Worm (Caenorhabditis elegans) whole organism, L1 larva: ENCODE measurements around the gene lap-2.

Source experiments
- C04F5.9 ChIP-seq: sonication (generic microtip); optimal IDR thresholded peaks from 2 replicates; lab custom pipeline; 2016; ENCODE audit warnings: missing genetic modification characterization, missing compliant biosample characterization
- C34B4.2 ChIP-seq: sonication (generic microtip); optimal IDR thresholded peaks from 2 replicates; lab custom pipeline; 2017; ENCODE audit warnings: mild to moderate bottlenecking, missing genetic modification characterization, missing compliant biosample characterization
- F16B12.6 ChIP-seq: fragments of 150-350 bp; optimal IDR thresholded peaks from 2 replicates; lab custom pipeline; 2014; ENCODE audit warnings: missing biosample characterization, missing genetic modification characterization
- Y116A8C.19 ChIP-seq: sonication (generic microtip); optimal IDR thresholded peaks from 2 replicates; lab custom pipeline; 2016; ENCODE audit warnings: missing compliant biosample characterization, missing genetic modification characterization, borderline replicate concordance
- alr-1 ChIP-seq: fragments of 200-800 bp; sonication (Bioruptor generic); optimal IDR thresholded peaks from 2 replicates; lab custom pipeline; 2018; ENCODE audit warnings: borderline replicate concordance, mild to moderate bottlenecking, missing genetic modification characterization, missing compliant biosample characterization
- ceh-63 ChIP-seq: fragments of 200-800 bp; sonication (Bioruptor generic); optimal IDR thresholded peaks from 2 replicates; lab custom pipeline; 2018; ENCODE audit warnings: mild to moderate bottlenecking, missing genetic modification characterization, missing compliant biosample characterization
- ceh-8 ChIP-seq: fragments of 200-800 bp; sonication (Bioruptor generic); optimal IDR thresholded peaks from 2 replicates; lab custom pipeline; 2018; ENCODE audit warnings: mild to moderate bottlenecking, missing genetic modification characterization, moderate library complexity, missing compliant biosample characterization
- ceh-88 ChIP-seq: fragments of 200-800 bp; sonication (Bioruptor generic); IDR thresholded peaks from 2 replicates; pipeline ENCODE4 v1.3.6; 2022; ENCODE audit warnings: missing genetic modification characterization, missing compliant biosample characterization
- ces-1 ChIP-seq: fragments of 150-350 bp; optimal IDR thresholded peaks from 2 replicates; lab custom pipeline; 2014; ENCODE audit warnings: missing biosample characterization, missing genetic modification reagents, missing genetic modification characterization
- dsc-1 ChIP-seq: sonication (generic microtip); optimal IDR thresholded peaks from 2 replicates; lab custom pipeline; 2016; ENCODE audit warnings: mild to moderate bottlenecking, missing genetic modification characterization, missing compliant biosample characterization
- elt-3 ChIP-seq, 6 experiments: fragments of 150-350 bp in 1 of 6; sonication (generic microtip); optimal IDR thresholded peaks; 2 replicates each; lab custom pipeline; 2017 to 2018; ENCODE audit warnings: missing biosample characterization in 6 of 6, missing genetic modification characterization in 6 of 6, inconsistent platforms in 1 of 6
- fkh-10 ChIP-seq: sonication (generic microtip); optimal IDR thresholded peaks from 2 replicates; lab custom pipeline; 2017; ENCODE audit warnings: missing biosample characterization, missing genetic modification reagents, missing genetic modification characterization
- fkh-4 ChIP-seq: sonication (generic microtip); optimal IDR thresholded peaks from 2 replicates; lab custom pipeline; 2016; ENCODE audit warnings: missing compliant biosample characterization, missing genetic modification characterization, borderline replicate concordance
- fos-1 ChIP-seq: fragments of 150-350 bp; optimal IDR thresholded peaks from 2 replicates; lab custom pipeline; 2014; ENCODE audit warnings: missing biosample characterization, missing genetic modification characterization
- hlh-4 ChIP-seq: sonication (generic microtip); optimal IDR thresholded peaks from 2 replicates; lab custom pipeline; 2016; ENCODE audit warnings: mild to moderate bottlenecking, missing genetic modification characterization, missing compliant biosample characterization
- hpl-2 ChIP-seq: fragments of 150-350 bp; optimal IDR thresholded peaks from 2 replicates; lab custom pipeline; 2014; ENCODE audit warnings: missing biosample characterization, missing genetic modification reagents, missing genetic modification characterization
- lin-13 ChIP-seq: fragments of 150-350 bp; optimal IDR thresholded peaks from 2 replicates; lab custom pipeline; 2014; ENCODE audit warnings: missing biosample characterization, missing genetic modification reagents, missing genetic modification characterization
- lin-14 ChIP-seq: fragments of 200-800 bp; sonication (Bioruptor generic); optimal IDR thresholded peaks from 2 replicates; lab custom pipeline; 2018; ENCODE audit warnings: mild to moderate bottlenecking, missing genetic modification characterization, moderate library complexity, missing compliant biosample characterization
- lin-35 ChIP-seq, 2 experiments: fragments of 150-350 bp; optimal IDR thresholded peaks; 2 replicates each; lab custom pipeline; 2014; ENCODE audit warnings: missing biosample characterization in 2 of 2, missing genetic modification characterization in 2 of 2, missing genetic modification reagents in 2 of 2
- lin-39 ChIP-seq: fragments of 150-350 bp; optimal IDR thresholded peaks from 2 replicates; lab custom pipeline; 2014; ENCODE audit warnings: missing biosample characterization, missing genetic modification reagents, missing genetic modification characterization
- mab-9 ChIP-seq: fragments of 200-800 bp; sonication (Bioruptor generic); IDR thresholded peaks from 2 replicates; pipeline ENCODE4 v1.3.6; 2022; ENCODE audit warnings: missing genetic modification reagents, missing genetic modification characterization, missing compliant biosample characterization
- mdl-1 ChIP-seq, 2 experiments: fragments of 150-350 bp; optimal IDR thresholded peaks; 2 replicates each; lab custom pipeline; 2014 to 2017; ENCODE audit warnings: missing biosample characterization in 2 of 2, missing genetic modification characterization in 2 of 2, inconsistent platforms in 1 of 2
- mef-2 ChIP-seq: fragments of 150-350 bp; optimal IDR thresholded peaks from 2 replicates; lab custom pipeline; 2014; ENCODE audit warnings: missing biosample characterization, missing genetic modification characterization
- mep-1 ChIP-seq: fragments of 150-350 bp; optimal IDR thresholded peaks from 2 replicates; lab custom pipeline; 2014; ENCODE audit warnings: missing biosample characterization, missing genetic modification characterization
- nhr-11 ChIP-seq: fragments of 150-350 bp; optimal IDR thresholded peaks from 2 replicates; lab custom pipeline; 2014; ENCODE audit warnings: missing biosample characterization, missing genetic modification characterization
- nhr-19 ChIP-seq: fragments of 200-800 bp; sonication (Bioruptor generic); conservative IDR thresholded peaks from 2 replicates; pipeline ENCODE4 v1.3.6; 2022; ENCODE audit warnings: missing genetic modification characterization, missing compliant biosample characterization
- nhr-28 ChIP-seq: fragments of 150-350 bp; optimal IDR thresholded peaks from 2 replicates; lab custom pipeline; 2014; ENCODE audit warnings: missing biosample characterization, missing genetic modification characterization
- nhr-47 ChIP-seq: sonication (generic microtip); optimal IDR thresholded peaks from 2 replicates; lab custom pipeline; 2016; ENCODE audit warnings: mild to moderate bottlenecking, missing genetic modification characterization, moderate library complexity, missing compliant biosample characterization
- nhr-76 ChIP-seq: sonication (generic microtip); optimal IDR thresholded peaks from 2 replicates; lab custom pipeline; 2017; ENCODE audit warnings: missing biosample characterization, missing genetic modification characterization
- nhr-85 ChIP-seq: sonication (generic microtip); peaks from one replicate; lab custom pipeline; 2016; ENCODE audit warnings: missing genetic modification characterization, inconsistent platforms, missing compliant biosample characterization
- nhr-90 ChIP-seq: sonication (generic microtip); optimal IDR thresholded peaks from 2 replicates; lab custom pipeline; 2016; ENCODE audit warnings: mild to moderate bottlenecking, missing genetic modification characterization, missing compliant biosample characterization; ENCODE audit not compliant: poor library complexity
- pag-3 ChIP-seq: sonication (generic microtip); optimal IDR thresholded peaks from 2 replicates; lab custom pipeline; 2017; ENCODE audit warnings: missing genetic modification characterization, mild to moderate bottlenecking, missing compliant biosample characterization, antibody characterized with exemption, borderline replicate concordance; ENCODE audit not compliant: insufficient read depth
- pax-3 ChIP-seq: fragments of 200-800 bp; sonication (Bioruptor generic); optimal IDR thresholded peaks from 2 replicates; lab custom pipeline; 2018; ENCODE audit warnings: mild to moderate bottlenecking, missing genetic modification characterization, moderate library complexity, missing compliant biosample characterization
- pqm-1 ChIP-seq: sonication (generic microtip); optimal IDR thresholded peaks from 3 replicates; lab custom pipeline; 2017; ENCODE audit warnings: missing biosample characterization, missing genetic modification characterization
- snpc-4 ChIP-seq: fragments of 150-350 bp; optimal IDR thresholded peaks from 2 replicates; lab custom pipeline; 2014; ENCODE audit warnings: missing biosample characterization, missing genetic modification characterization
- snu-23 ChIP-seq: sonication (generic microtip); optimal IDR thresholded peaks from 2 replicates; lab custom pipeline; 2016; ENCODE audit warnings: missing genetic modification characterization, missing compliant biosample characterization
- sox-4 ChIP-seq: sonication (generic microtip); optimal IDR thresholded peaks from 2 replicates; lab custom pipeline; 2016; ENCODE audit warnings: missing genetic modification characterization, missing compliant biosample characterization
- sptf-1 ChIP-seq: fragments of 150-350 bp; optimal IDR thresholded peaks from 2 replicates; lab custom pipeline; 2014; ENCODE audit warnings: missing biosample characterization, missing genetic modification characterization
- tbx-2 ChIP-seq: sonication (generic microtip); optimal IDR thresholded peaks from 2 replicates; lab custom pipeline; 2016; ENCODE audit warnings: missing genetic modification characterization, missing compliant biosample characterization
- tlp-1 ChIP-seq: fragments of 150-350 bp; optimal IDR thresholded peaks from 2 replicates; lab custom pipeline; 2014; ENCODE audit warnings: missing biosample characterization, missing genetic modification characterization
- unc-130 ChIP-seq: fragments of 150-350 bp; optimal IDR thresholded peaks from 2 replicates; lab custom pipeline; 2017; ENCODE audit warnings: missing biosample characterization, missing genetic modification characterization, inconsistent platforms
- unc-30 ChIP-seq: sonication (generic microtip); optimal IDR thresholded peaks from 2 replicates; lab custom pipeline; 2017; ENCODE audit warnings: missing biosample characterization, missing genetic modification characterization
- unc-86 ChIP-seq: sonication (generic microtip); optimal IDR thresholded peaks from 2 replicates; lab custom pipeline; 2016; ENCODE audit warnings: missing genetic modification characterization, missing compliant biosample characterization
- vab-15 ChIP-seq: sonication (generic microtip); optimal IDR thresholded peaks from 2 replicates; lab custom pipeline; 2017; ENCODE audit warnings: missing genotype, mild to moderate bottlenecking, missing genetic modification characterization, missing compliant biosample characterization
- xbp-1 ChIP-seq: sonication (generic microtip); optimal IDR thresholded peaks from 2 replicates; lab custom pipeline; 2016; ENCODE audit warnings: missing genetic modification characterization, missing compliant biosample characterization
- zip-4 ChIP-seq: fragments of 200-800 bp; sonication (Bioruptor generic); optimal IDR thresholded peaks from 2 replicates; lab custom pipeline; 2018; ENCODE audit warnings: mild to moderate bottlenecking, missing genetic modification characterization, moderate library complexity, missing compliant biosample characterization
- ztf-11 ChIP-seq, 2 experiments: sonication (generic microtip); optimal IDR thresholded peaks; 2 replicates each; lab custom pipeline; 2016 to 2017; ENCODE audit warnings: missing genetic modification characterization in 2 of 2, missing biosample characterization in 1 of 2, missing compliant biosample characterization in 1 of 2
- ztf-4 ChIP-seq: fragments of 150-350 bp; optimal IDR thresholded peaks from 2 replicates; lab custom pipeline; 2014; ENCODE audit warnings: missing biosample characterization, missing genetic modification characterization

Gene lap-2

DNA sequence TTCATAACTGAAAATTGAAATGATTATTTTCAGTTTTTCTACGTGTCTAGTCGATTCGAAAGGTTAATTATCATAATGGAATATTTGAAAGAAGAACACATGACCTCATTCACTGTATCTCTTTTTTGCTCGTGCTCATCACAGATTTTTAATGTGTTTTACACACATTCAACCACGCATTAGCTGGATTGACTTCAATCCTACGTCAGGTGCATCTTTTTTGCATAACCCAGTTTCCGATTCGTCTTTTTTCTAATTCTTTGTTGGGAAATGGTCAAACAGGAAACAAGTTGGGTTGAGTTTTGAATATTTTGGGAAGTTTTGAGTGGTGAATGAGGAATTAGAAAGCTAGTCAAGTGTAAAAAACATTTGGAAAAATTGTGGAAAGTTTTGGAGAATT lies 26.8 kb downstream of the lap-2 start:
- peak; percentile 47 for TF ChIP-seq unc-86 (tag; lab: Kevin White, UChicago)
- TF ChIP-seq mdl-1 (tag; optimal IDR thresholded peaks at IDR 0.05; lab: Kevin White, UChicago): no peak
- no peak for TF ChIP-seq ceh-63 (GFP tag; lab: Kevin White, UChicago)
- no peak for TF ChIP-seq ces-1
- TF ChIP-seq nhr-47 (tag; lab: Kevin White, UChicago): no peak
- TF ChIP-seq lin-14 (GFP tag; lab: Kevin White, UChicago): peak; percentile 23
- no peak for TF ChIP-seq mab-9 (GFP tag; lab: Robert Waterston, UW)
- TF ChIP-seq pax-3 (tag; lab: Kevin White, UChicago): no peak
- no peak for TF ChIP-seq tlp-1
- TF ChIP-seq ceh-8 (GFP tag; lab: Kevin White, UChicago): no peak
- TF ChIP-seq Y116A8C.19 (tag; lab: Kevin White, UChicago): no peak

DNA sequence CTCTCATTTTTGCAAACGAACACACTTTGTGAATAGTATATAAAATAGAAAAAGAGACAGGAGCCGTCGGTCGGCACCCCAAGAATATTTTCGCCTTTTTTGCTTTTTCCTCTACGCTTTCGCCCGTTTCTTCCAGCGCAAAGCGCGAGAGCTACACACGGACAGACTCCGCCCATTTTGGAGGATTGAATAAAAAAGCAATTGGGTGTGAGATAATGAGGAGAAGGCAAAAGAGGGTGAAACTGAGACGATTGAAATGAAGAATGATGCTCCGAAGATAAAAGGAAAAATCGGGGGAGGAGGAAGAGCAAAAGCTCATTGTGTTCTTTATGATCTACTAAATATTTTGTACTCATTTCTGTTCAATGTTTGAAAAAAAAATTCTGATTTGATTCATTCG lies 27.5 kb downstream of the lap-2 start, which contains the start of gene C34B4.3:
Gene C34B4.3, minus strand, starts transcription at position 101 of the 400 bp plus-strand sequence.
- TF ChIP-seq snpc-4 (tag; lab: Kevin White, UChicago): no peak
- no peak for TF ChIP-seq hlh-4
- TF ChIP-seq mep-1 (tag; lab: Kevin White, UChicago): no peak
- TF ChIP-seq Y116A8C.19 (tag; lab: Kevin White, UChicago): no peak
- TF ChIP-seq ztf-4 (tag; lab: Kevin White, UChicago): no peak
- TF ChIP-seq ceh-88: no peak
- no peak for TF ChIP-seq zip-4
- no peak for TF ChIP-seq nhr-28
- TF ChIP-seq unc-130: no peak
- TF ChIP-seq ztf-11 (tag; optimal IDR thresholded peaks at IDR 0.05; lab: Kevin White, UChicago): no peak
- TF ChIP-seq snu-23 (GFP tag; lab: Kevin White, UChicago): no peak

DNA sequence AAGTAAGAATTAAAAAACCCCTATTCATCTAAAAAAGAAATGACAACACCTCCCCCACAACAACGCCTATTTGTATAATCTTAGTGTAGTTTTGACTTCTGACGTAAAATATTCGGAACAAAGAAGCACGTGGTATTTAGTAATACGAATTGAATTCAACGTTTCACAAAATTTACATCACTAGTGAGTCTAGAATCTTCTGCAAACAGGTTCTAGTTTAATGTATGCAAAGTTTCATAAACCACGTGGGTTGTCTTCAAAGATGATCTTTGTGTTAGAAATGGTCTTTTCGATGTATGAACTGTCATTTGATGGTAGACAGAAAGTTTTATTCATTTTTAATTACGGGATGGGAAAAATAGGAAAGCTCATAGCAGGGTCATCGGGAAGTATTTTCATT lies 29.6 kb downstream of the lap-2 start:
- TF ChIP-seq nhr-90 (tag; lab: Kevin White, UChicago) (no peak), ztf-11 (tag; optimal IDR thresholded peaks at IDR 0.05; lab: Kevin White, UChicago) (no peak), ztf-4 (tag; lab: Kevin White, UChicago) (no peak), unc-30 (tag; lab: Kevin White, UChicago) (no peak), nhr-28 (no peak), elt-3 (tag; optimal IDR thresholded peaks at IDR 0.05; lab: Kevin White, UChicago) (no peak), xbp-1 (peak; percentile 2), dsc-1 (peak; percentile 28), nhr-19 (GFP tag; lab: Robert Waterston, UW) (no peak), nhr-11 (no peak), lin-39 (tag; lab: Kevin White, UChicago) (no peak), tlp-1 (no peak), mdl-1 (tag; optimal IDR thresholded peaks at IDR 0.05; lab: Kevin White, UChicago) (no peak), sptf-1 (no peak), lin-14 (GFP tag; lab: Kevin White, UChicago) (no peak), pax-3 (tag; lab: Kevin White, UChicago) (no peak), C04F5.9 (no peak), mef-2 (tag; lab: Kevin White, UChicago) (no peak), fkh-4 (tag; lab: Kevin White, UChicago) (no peak), pag-3 (tag; lab: Kevin White, UChicago) (no peak), alr-1 (tag; lab: Kevin White, UChicago) (no peak), lin-13 (GFP tag; lab: Kevin White, UChicago) (no peak), pqm-1 (no peak), F16B12.6 (no peak), lin-35 (GFP tag; optimal IDR thresholded peaks at IDR 0.05; lab: Kevin White, UChicago) (peak in 1 of 2 experiments; percentile 18), fos-1 (no peak), tbx-2 (tag; lab: Kevin White, UChicago) (no peak), vab-15 (tag; lab: Kevin White, UChicago) (no peak), nhr-85 (tag; lab: Kevin White, UChicago) (peak; percentile 70), fkh-10 (GFP tag; lab: Kevin White, UChicago) (no peak), ces-1 (no peak), C34B4.2 (tag; lab: Kevin White, UChicago) (no peak), hpl-2 (GFP tag; lab: Kevin White, UChicago) (no peak), nhr-47 (tag; lab: Kevin White, UChicago) (no peak), nhr-76 (no peak), Y116A8C.19 (tag; lab: Kevin White, UChicago) (no peak), sox-4 (tag; lab: Kevin White, UChicago) (no peak)
